Fruit fly (Drosophila melanogaster): ENCODE measurements around the gene Lamtor5.
A peak's percentile ranks its signal among the peaks of the same experiment; 100 is the strongest.

The Lamtor5 gene

DNA sequence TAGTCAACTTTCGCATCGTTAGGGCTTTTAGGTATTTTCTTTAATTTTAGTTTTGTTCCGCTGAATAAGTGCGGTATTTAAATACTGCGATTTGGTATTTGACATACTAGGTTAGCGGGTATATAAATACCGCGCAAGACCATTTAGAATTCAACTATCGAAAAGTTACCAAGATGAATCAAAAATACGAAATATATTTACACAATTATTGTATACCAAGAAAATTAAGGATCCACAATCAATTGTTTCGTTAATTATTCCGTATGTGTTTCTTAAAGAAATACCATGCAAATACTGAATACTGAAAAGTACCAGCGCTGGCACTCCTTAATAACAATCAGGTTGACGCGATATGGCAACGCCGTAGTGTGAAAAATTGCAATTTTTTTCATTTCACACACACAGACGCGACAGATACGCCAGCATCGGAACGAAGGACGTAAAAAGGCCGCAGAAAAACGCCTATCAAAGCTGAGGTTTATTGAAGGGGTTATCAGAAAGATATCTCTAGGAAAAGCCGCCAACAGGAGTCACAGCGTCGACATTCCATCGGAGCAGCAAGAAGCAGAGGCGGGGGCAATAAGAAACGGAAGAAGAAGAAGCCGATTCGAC is 14.8 kb upstream of the Lamtor5 start, which contains the start of the genes Pgam5 and Vps26:
Pgam5 (minus strand) TSS at position 51 of the 612 bp plus-strand sequence.
Vps26 (plus strand) TSS at position 339 of the 612 bp plus-strand sequence.
- TF ChIP-seq CG17801 (GFP tag; optimal IDR thresholded peaks at IDR 0.05; ENCODE audit: partially characterized antibody), result no peak

- peak; percentile 26 for TF ChIP-seq CG17801 (GFP tag; optimal IDR thresholded peaks at IDR 0.05; ENCODE audit: partially characterized antibody)
Observed at dm6 chrX:1868586-1869111, 9.9 kb upstream of the Lamtor5 start, which contains the start of the genes CG14803 and Pex5. Gene CG14803, plus strand, starts transcription at chrX:1868870. Gene Pex5, minus strand, starts transcription at chrX:1869061.

DNA sequence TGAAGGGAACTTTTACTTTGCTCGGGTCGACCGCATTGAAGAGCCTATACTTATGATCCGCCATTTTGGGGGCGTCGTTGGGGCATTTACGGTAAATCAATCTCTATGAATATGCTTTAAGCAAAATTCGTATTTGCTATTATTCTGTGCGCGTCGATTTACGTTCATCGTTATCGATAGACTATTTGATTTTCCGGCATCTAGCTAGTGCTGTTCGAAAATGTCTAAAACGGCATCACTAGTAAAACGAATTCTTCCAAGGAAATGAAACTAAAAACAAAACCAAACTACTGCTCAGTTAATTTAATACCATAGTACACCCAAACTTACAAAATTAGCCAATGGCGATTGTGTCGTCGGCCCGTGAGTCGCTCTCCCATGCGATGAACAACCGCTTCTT is 6.9 kb upstream of the Lamtor5 start, which contains the start of the genes Gcna and MED18:
Gcna (minus strand) TSS at position 163 of the 400 bp plus-strand sequence.
MED18 (plus strand) TSS at position 237 of the 400 bp plus-strand sequence.
- no peak for TF ChIP-seq CG17801 (GFP tag; optimal IDR thresholded peaks at IDR 0.05; ENCODE audit: partially characterized antibody)

dm6 chrX:1861620-1862184 is 2.9 kb upstream of the Lamtor5 start, which contains the start of gene deltaCOP:
Gene deltaCOP, minus strand, starts transcription at chrX:1861790.
- peak; percentile 82 for TF ChIP-seq CG17801 (GFP tag; optimal IDR thresholded peaks at IDR 0.05; ENCODE audit: partially characterized antibody)

- TF ChIP-seq CG17801 (GFP tag; optimal IDR thresholded peaks at IDR 0.05; ENCODE audit: partially characterized antibody), result no peak
Observed at dm6 chrX:1856605-1857004, 2.2 kb downstream of the Lamtor5 start.

DNA sequence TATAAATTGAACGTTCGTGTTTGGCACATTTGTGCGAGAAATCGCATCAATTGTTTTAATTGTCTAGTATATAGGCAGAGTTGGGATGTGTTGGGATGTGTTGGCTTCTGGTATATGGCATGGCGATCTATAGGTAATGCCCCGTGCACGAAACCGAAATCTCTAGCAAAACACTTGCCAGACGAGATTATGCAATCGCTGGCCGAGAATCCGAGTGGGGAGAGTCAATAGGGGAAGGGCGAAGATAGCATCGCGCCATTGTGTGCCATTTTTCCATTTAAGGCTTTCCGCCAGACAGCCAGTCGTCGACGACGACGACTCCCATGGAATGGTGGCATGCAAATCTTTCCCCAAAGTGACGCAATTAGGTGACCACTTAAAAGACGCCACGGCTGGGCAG is 3.9 kb downstream of the Lamtor5 start:
- TF ChIP-seq CG17801 (GFP tag; optimal IDR thresholded peaks at IDR 0.05; ENCODE audit: partially characterized antibody), result no peak

dm6 chrX:1854070-1854469 is 4.7 kb downstream of the Lamtor5 start:
- no peak for TF ChIP-seq CG17801 (GFP tag; optimal IDR thresholded peaks at IDR 0.05; ENCODE audit: partially characterized antibody)

DNA sequence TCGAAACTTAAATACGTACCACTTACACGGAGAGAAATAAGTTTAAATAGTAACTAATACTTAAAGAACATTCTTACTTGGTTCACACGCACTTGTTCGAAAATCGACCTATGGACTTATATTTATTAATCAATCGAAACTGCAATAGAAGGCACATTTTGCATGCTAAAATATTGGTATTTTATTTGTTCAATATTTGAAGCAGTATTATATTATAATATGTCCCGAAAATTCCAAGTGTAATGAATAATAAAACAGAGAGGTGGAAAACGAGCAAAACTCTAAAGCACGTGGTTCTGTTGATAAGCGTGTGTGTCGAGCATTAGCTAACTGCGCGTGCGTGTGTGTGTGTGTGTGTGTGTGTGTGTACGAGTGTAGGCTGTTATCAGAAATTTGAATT is 8.9 kb downstream of the Lamtor5 start:
- TF ChIP-seq CG17801 (GFP tag; optimal IDR thresholded peaks at IDR 0.05; ENCODE audit: partially characterized antibody), result peak; percentile 88

DNA sequence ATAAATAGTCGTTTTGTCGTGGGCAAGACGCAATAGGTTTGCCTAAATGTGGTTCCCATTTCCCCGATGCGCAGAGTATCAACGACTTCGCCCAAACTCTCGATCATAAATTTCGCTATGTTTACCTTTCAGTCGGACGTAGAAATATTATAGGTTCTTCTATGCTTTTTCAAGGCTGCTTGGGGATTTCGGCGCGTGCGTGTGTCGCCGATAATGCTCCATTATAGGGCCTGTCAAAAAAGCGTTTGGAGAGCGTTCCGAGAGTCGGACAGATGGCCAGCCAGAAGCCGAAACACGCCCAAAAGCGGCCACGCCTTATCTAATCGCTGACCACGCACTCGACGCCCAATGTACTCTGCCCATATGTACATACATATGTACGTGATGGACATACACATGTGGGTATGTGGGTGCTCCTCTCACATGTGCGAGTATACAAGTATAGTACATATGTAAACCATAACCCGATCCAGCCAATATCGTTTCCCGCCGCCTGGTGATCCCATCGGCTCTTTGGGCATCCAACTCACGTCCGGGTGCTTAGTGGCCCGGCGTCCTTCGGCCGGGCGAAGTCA is 10.1 kb downstream of the Lamtor5 start:
- TF ChIP-seq CG17801 (GFP tag; optimal IDR thresholded peaks at IDR 0.05; ENCODE audit: partially characterized antibody), result no peak

DNA sequence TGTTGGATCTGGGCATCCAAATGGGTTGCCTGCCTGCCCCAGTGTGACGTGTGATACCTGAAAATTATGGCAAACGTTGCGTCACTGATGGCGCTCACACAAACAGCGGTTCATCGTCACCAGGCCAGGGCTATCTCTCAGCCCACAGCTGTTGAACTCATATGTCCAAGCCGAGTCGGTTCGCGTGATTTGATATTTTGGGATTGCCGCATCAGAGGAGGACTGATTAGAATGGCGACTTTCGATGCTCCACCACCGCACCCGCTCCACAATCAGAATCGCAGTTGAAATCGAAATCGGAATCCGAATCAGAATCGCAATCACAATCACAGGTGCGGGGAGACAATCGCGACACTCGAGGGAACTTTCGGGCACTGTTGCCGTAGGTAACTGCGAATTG is 11.0 kb downstream of the Lamtor5 start:
- TF ChIP-seq CG17801 (GFP tag; optimal IDR thresholded peaks at IDR 0.05; ENCODE audit: partially characterized antibody), result no peak

dm6 chrX:1846386-1846785 is 12.4 kb downstream of the Lamtor5 start:
- no peak for TF ChIP-seq CG17801 (GFP tag; optimal IDR thresholded peaks at IDR 0.05; ENCODE audit: partially characterized antibody)

dm6 chrX:1845413-1845951 is 13.3 kb downstream of the Lamtor5 start:
- TF ChIP-seq CG17801 (GFP tag; optimal IDR thresholded peaks at IDR 0.05; ENCODE audit: partially characterized antibody), result no peak

DNA sequence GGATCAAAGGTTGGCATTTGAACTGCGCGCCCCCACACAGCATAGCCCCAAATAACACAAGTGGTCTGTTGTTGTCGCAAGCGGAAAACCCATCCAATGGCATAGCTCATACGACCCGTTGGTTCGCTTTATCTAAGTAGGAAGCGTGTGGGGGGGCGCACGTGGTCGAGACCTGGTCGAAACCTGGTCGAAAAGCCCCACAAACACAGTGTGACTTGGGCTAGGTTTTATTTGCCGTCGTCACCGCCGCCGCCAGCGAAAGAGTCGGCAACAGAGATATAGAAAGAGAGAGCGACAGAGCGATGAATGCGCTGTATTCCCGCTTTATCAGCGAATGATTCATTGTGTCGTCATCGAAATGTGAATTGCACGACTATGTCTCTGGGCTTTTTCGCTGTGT is 15.9 kb downstream of the Lamtor5 start:
- peak; percentile 43 for TF ChIP-seq CG17801 (GFP tag; optimal IDR thresholded peaks at IDR 0.05; ENCODE audit: partially characterized antibody)

- TF ChIP-seq CG17801 (GFP tag; optimal IDR thresholded peaks at IDR 0.05; ENCODE audit: partially characterized antibody), result no peak
Observed at dm6 chrX:1840520-1840919, 18.3 kb downstream of the Lamtor5 start.

dm6 chrX:1834702-1835376 is 23.9 kb downstream of the Lamtor5 start:
- TF ChIP-seq CG17801 (GFP tag; optimal IDR thresholded peaks at IDR 0.05; ENCODE audit: partially characterized antibody), result peak; percentile 74

All from ovary, adult (tissue).